Fruit fly (Drosophila melanogaster) whole organism, adult: ENCODE data around the gene CG42814.

ENCODE experiments used
- CG11617 ChIP-seq: fragments of 200-800 bp; sonication (Bioruptor generic); optimal IDR thresholded peaks from 2 replicates; lab custom pipeline; 2017; ENCODE audit warnings: mild to moderate bottlenecking, missing biosample characterization, missing genetic modification reagents, missing genetic modification characterization
- CG12768 ChIP-seq: fragments of 200-800 bp; sonication (Bioruptor generic); optimal IDR thresholded peaks from 2 replicates; lab custom pipeline; 2017; ENCODE audit warnings: missing biosample characterization, missing genetic modification characterization, mild to moderate bottlenecking, moderate library complexity, missing genetic modification reagents
- CG14711 ChIP-seq: fragments of 200-800 bp; sonication (Bioruptor generic); optimal IDR thresholded peaks from 2 replicates; lab custom pipeline; 2018; ENCODE audit warnings: missing biosample characterization, mild to moderate bottlenecking, missing genetic modification characterization, moderate library complexity
- CG1620 ChIP-seq: fragments of 200-800 bp; sonication (Bioruptor generic); optimal IDR thresholded peaks from 2 replicates; lab custom pipeline; 2016; ENCODE audit warnings: missing biosample characterization, missing genetic modification characterization
- CG33017 ChIP-seq: fragments of 200-800 bp; sonication (Bioruptor generic); optimal IDR thresholded peaks from 2 replicates; lab custom pipeline; 2018; ENCODE audit warnings: missing biosample characterization, mild to moderate bottlenecking, missing genetic modification characterization, moderate library complexity
- CG5204 ChIP-seq: fragments of 200-800 bp; sonication (Bioruptor generic); optimal IDR thresholded peaks from 2 replicates; lab custom pipeline; 2016; ENCODE audit warnings: missing biosample characterization, missing genetic modification characterization
- CG7045 ChIP-seq: fragments of 200-800 bp; sonication (Bioruptor generic); optimal IDR thresholded peaks from 2 replicates; lab custom pipeline; 2017; ENCODE audit warnings: missing biosample characterization, mild to moderate bottlenecking, missing genetic modification characterization
- CG7101 ChIP-seq: fragments of 200-800 bp; sonication (Bioruptor generic); optimal IDR thresholded peaks from 2 replicates; lab custom pipeline; 2018; ENCODE audit warnings: missing biosample characterization, mild to moderate bottlenecking, missing genetic modification characterization, moderate library complexity
- Clk ChIP-seq: fragments of 200-800 bp; sonication (Bioruptor generic); optimal IDR thresholded peaks from 2 replicates; lab custom pipeline; 2017; ENCODE audit warnings: missing biosample characterization, missing genetic modification characterization
- Crg-1 ChIP-seq: fragments of 200-800 bp; sonication (Bioruptor generic); optimal IDR thresholded peaks from 2 replicates; lab custom pipeline; 2016; ENCODE audit warnings: missing biosample characterization, missing genetic modification characterization
- Hr96 ChIP-seq: fragments of 200-800 bp; sonication (Bioruptor generic); optimal IDR thresholded peaks from 2 replicates; lab custom pipeline; 2016; ENCODE audit warnings: missing biosample characterization, missing genetic modification characterization
- Mnt ChIP-seq: fragments of 200-800 bp; sonication (Bioruptor generic); optimal IDR thresholded peaks from 2 replicates; lab custom pipeline; 2016; ENCODE audit warnings: missing biosample characterization, mild to moderate bottlenecking, missing genetic modification characterization
- bab1 ChIP-seq: fragments of 200-800 bp; sonication (Bioruptor generic); optimal IDR thresholded peaks from 3 replicates; lab custom pipeline; 2019; ENCODE audit warnings: missing biosample characterization, mild to moderate bottlenecking, missing genetic modification characterization, moderate library complexity
- cic ChIP-seq: fragments of 200-800 bp; sonication (Bioruptor generic); optimal IDR thresholded peaks from 2 replicates; lab custom pipeline; 2017; ENCODE audit warnings: missing biosample characterization, mild to moderate bottlenecking, missing genetic modification characterization, moderate library complexity
- cnc ChIP-seq, 2 experiments: fragments of >200 bp; optimal IDR thresholded peaks; 2 replicates each; lab custom pipeline; 2017
- kay ChIP-seq: fragments of 200-800 bp; sonication (Bioruptor generic); peaks from one replicate; lab custom pipeline; 2016; ENCODE audit warnings: missing biosample characterization, missing genetic modification characterization, borderline replicate concordance
- ovo ChIP-seq: fragments of 200-800 bp; sonication (Bioruptor generic); optimal IDR thresholded peaks from 2 replicates; lab custom pipeline; 2016; ENCODE audit warnings: missing biosample characterization, missing genetic modification characterization
- pad ChIP-seq: fragments of 200-800 bp; sonication (Bioruptor generic); optimal IDR thresholded peaks from 3 replicates; lab custom pipeline; 2017; ENCODE audit warnings: missing biosample characterization, missing genetic modification characterization, mild to moderate bottlenecking, moderate library complexity, missing genetic modification reagents
- tj ChIP-seq: fragments of 200-800 bp; sonication (Bioruptor generic); optimal IDR thresholded peaks from 3 replicates; lab custom pipeline; 2017; ENCODE audit warnings: missing biosample characterization, mild to moderate bottlenecking, missing genetic modification characterization, moderate library complexity
- toe ChIP-seq: fragments of 200-800 bp; sonication (Bioruptor generic); optimal IDR thresholded peaks from 2 replicates; lab custom pipeline; 2016; ENCODE audit warnings: missing biosample characterization, missing genetic modification characterization

The CG42814 gene

DNA sequence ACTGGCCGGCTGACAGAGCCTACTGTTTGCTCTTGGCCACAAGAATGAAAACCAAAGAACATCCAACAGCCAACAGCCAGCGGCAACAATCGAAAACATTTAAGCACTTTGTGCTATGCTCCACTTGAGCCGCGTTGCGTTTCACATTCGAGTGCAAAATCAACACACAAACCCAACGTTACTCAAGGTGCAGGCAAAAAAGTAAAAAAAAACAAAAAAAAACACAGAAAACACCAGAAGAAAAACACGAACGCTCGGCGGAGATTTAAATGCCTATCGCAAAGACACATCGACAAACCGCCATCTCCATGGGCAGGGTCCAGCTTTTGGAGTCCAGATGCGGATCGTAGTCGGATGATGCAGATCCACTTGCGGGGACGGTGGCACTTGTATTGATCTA, 25.4 kb downstream of the CG42814 start:
- no peak for TF ChIP-seq cnc (optimal IDR thresholded peaks at IDR 0.05; lab: Kevin White, UChicago)
- TF ChIP-seq cic (GFP tag; lab: Kevin White, UChicago): no peak
- TF ChIP-seq CG14711 (tag; lab: Kevin White, UChicago): no peak

DNA sequence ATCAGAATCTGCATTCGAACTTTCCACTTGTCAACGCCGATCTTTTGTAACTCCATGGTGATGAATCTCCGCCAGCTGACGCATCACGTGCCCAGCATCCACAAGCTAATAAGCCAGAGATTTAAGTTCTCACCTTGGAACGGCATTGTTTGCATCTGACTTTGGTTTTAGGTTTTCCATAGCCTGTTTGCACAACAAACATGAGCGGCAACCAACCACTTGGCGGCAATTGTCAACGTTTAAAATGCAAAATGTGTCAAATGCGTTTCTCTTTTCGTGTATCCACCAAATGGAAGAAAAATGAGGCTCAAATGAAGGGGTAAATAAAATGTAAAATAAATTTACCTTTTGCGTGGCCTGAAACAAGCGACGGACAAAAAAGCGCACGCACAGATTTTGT, 26.9 kb downstream of the CG42814 start:
- TF ChIP-seq CG12768: no peak
- TF ChIP-seq Clk (GFP tag; lab: Kevin White, UChicago): no peak
- no peak for TF ChIP-seq kay
- no peak for TF ChIP-seq CG5204 (GFP tag; lab: Kevin White, UChicago)
- no peak for TF ChIP-seq ovo (GFP tag; lab: Kevin White, UChicago)
- no peak for TF ChIP-seq pad (GFP tag; lab: Kevin White, UChicago)
- no peak for TF ChIP-seq cic (GFP tag; lab: Kevin White, UChicago)
- no peak for TF ChIP-seq tj
- TF ChIP-seq bab1 (GFP tag; lab: Kevin White, UChicago): no peak
- no peak for TF ChIP-seq CG33017 (tag; lab: Kevin White, UChicago)
- TF ChIP-seq cnc (optimal IDR thresholded peaks at IDR 0.05; lab: Kevin White, UChicago): no peak
- no peak for TF ChIP-seq CG1620 (GFP tag; lab: Kevin White, UChicago)

DNA sequence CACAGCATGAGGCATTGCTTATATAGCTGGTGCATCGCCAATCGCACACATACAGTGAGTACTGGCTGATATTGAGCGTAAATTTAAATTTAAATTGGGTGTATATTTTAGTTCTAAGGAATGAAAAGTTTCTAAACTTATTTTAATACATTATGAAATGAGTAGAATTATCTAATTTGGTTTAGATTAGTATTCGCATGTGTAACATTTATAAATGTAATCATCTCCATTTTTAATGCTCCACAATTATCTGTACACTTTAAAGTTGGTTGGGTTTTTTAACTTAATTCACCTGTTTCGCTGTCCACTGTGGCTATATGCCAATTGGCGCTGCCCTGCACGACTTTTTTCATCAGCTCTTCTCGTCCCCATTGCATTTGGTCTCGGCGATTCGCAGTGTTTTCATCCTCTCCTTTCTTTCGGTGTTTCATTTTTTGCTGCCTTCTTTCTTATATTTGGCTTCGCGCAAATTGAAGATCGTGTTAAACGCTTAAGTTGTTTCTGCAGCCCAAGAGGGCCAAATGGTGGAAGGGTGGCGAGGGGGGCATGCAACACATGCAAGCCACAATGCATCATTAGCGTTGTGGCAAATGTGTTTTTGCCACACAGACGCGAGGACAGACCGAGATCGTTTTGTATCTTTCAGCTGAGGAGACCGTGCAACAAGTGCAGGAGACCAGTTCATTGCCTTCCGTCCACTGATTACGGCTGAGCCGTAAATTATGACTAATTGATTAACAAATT, 27.6 kb downstream of the CG42814 start:
- TF ChIP-seq CG11617 (GFP tag; lab: Kevin White, UChicago): no peak
- no peak for TF ChIP-seq toe (GFP tag; lab: Kevin White, UChicago)
- no peak for TF ChIP-seq CG7045 (GFP tag; lab: Kevin White, UChicago)

DNA sequence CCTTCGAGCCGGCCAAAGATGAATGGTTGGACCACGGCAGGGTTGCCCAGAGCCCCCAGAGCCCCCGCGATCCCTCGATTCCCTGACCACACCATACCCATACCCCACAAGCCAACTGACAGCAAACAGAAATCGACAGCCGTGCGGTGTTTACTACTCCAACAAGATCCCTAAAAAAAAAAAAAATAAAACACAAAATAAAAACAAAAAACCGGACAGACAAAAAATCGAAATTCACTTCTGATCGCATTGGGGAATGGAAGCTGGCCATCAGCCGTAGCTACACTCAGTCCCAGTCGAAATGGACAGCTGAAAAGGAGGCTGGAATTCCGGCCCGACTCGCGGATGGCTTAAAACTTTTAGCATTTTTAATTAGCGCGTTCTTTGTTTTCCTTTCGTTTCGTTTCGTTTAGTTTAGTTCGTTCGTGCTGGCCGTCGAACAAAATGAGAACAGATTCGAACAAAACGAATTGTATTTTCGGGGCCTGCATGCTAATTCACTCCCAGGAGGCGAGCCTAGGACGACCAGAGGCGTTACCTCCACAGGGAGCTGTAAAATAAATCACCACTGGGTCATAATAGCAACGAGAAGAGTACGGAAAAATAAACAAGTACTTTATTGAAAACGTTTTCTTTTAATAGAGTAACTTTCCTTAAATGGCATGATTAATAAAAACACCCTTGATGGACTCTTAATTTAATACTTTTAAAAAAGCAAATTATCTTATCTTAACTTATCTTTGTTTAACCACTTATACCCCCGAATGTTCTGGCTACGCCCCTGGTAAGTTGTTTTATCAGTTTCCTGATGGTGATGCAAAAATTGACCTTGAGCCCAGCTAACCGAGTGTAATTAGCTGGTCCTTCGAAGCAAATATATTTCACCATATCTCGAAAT, 30.1 kb downstream of the CG42814 start:
- TF ChIP-seq CG7045 (GFP tag; lab: Kevin White, UChicago): no peak
- no peak for TF ChIP-seq CG33017 (tag; lab: Kevin White, UChicago)
- no peak for TF ChIP-seq CG11617 (GFP tag; lab: Kevin White, UChicago)

DNA sequence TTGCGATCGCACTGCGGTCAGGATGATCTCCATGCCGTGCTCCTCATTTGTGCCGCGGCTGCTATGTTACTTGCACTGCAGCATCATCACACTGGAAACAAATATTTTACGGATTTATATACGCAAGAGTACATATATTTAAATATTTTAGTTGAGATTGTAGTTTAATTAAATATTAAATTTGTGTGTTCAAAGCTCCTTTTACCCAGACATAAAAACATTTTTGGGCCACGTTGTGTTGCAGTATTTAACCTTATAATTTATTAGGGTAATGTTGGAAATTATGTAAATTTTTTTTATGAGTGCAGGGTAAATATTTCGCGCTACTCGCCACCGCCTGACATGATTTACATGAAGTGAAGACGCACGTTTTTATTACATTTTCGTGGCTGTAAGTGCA, 31.7 kb downstream of the CG42814 start:
- TF ChIP-seq Hr96 (GFP tag; lab: Kevin White, UChicago) (no peak), CG7101 (tag; lab: Kevin White, UChicago) (no peak), Clk (GFP tag; lab: Kevin White, UChicago) (no peak), cnc (optimal IDR thresholded peaks at IDR 0.05; lab: Kevin White, UChicago) (no peak), CG5204 (GFP tag; lab: Kevin White, UChicago) (no peak), pad (GFP tag; lab: Kevin White, UChicago) (no peak), CG7045 (GFP tag; lab: Kevin White, UChicago) (no peak), Mnt (no peak), Crg-1 (GFP tag; lab: Kevin White, UChicago) (no peak), toe (GFP tag; lab: Kevin White, UChicago) (no peak), CG12768 (no peak)

DNA sequence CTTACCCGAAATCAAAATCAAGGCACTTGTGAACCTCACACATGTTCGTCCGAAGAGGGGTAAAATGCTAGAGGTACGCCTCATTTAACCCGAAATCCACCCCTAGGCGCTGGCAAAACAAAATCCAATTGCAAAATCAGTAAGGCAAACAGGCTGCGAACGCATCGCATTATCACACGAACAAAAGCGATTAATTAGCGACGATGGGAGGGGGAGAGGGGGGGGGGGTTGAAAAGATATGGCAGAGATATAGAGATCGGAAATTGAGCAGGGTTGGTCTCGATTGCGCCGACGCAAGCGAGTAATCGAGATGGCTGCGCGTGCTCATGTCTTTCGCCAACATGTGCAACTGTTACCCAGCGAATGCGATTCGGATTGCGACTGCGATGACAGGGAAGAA, 32.4 kb downstream of the CG42814 start:
- no peak for TF ChIP-seq cic (GFP tag; lab: Kevin White, UChicago)
- no peak for TF ChIP-seq Mnt
- no peak for TF ChIP-seq CG1620 (GFP tag; lab: Kevin White, UChicago)
- TF ChIP-seq Crg-1 (GFP tag; lab: Kevin White, UChicago): no peak
- TF ChIP-seq CG7101 (tag; lab: Kevin White, UChicago): no peak
- TF ChIP-seq kay: no peak
- TF ChIP-seq bab1 (GFP tag; lab: Kevin White, UChicago): no peak
- TF ChIP-seq CG12768: no peak
- no peak for TF ChIP-seq CG14711 (tag; lab: Kevin White, UChicago)
- no peak for TF ChIP-seq pad (GFP tag; lab: Kevin White, UChicago)
- TF ChIP-seq ovo (GFP tag; lab: Kevin White, UChicago): no peak
- no peak for TF ChIP-seq toe (GFP tag; lab: Kevin White, UChicago)
- no peak for TF ChIP-seq tj
- no peak for TF ChIP-seq CG11617 (GFP tag; lab: Kevin White, UChicago)
- no peak for TF ChIP-seq Hr96 (GFP tag; lab: Kevin White, UChicago)
- TF ChIP-seq cnc (optimal IDR thresholded peaks at IDR 0.05; lab: Kevin White, UChicago): no peak
- TF ChIP-seq CG33017 (tag; lab: Kevin White, UChicago): no peak

DNA sequence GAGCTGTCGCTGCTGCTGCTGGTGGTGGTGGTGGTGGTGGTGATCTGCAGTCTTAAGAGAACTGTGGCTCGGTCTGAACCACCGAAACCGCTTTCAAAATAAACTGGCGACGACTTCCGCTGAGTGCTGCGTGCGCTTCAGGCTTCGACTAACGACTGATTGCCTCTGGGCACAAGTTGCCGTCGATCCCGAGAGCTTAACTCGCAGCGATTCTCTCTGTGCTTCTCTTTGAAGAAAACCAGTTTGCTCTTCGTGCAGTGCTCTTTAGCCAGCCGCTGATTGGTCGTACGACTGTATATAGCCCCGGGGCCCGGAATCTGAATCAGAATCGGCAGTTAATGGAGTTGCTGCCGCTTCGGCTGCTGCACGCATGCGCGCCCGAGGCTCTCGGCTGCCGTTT, 35.2 kb downstream of the CG42814 start, which contains the start of gene Ser:
Ser (minus strand) TSS at position 162 of the 400 bp plus-strand sequence.
- TF ChIP-seq CG1620 (GFP tag; lab: Kevin White, UChicago) (no peak), kay (no peak), cic (GFP tag; lab: Kevin White, UChicago) (no peak), bab1 (GFP tag; lab: Kevin White, UChicago) (no peak), Clk (GFP tag; lab: Kevin White, UChicago) (no peak), CG33017 (tag; lab: Kevin White, UChicago) (no peak), ovo (GFP tag; lab: Kevin White, UChicago) (no peak), Hr96 (GFP tag; lab: Kevin White, UChicago) (no peak), toe (GFP tag; lab: Kevin White, UChicago) (no peak), tj (no peak), CG14711 (tag; lab: Kevin White, UChicago) (no peak)
